Worm (Caenorhabditis elegans): Measurements from ENCODE around the gene snf-9.

DNA sequence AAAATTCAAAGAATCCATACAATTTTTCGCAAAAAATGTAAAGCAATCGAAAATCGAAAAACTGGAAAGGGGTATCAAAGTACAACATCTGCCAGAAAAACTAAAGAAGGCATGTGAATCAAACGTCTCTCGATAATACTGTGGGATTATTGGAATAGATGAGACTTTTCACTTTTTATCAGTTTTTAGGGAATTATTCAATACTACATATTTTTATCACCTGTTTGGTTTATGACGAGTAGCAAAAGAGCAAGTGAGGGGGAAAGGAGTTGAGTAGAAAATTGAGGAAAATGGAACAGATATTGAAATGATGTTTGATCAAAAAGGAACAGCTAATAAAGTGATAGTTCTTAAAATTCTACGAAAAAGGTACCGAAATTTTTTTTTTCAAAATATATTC, 18.9 kb upstream of the snf-9 start:
- TF ChIP-seq lin-15B (tag; optimal IDR thresholded peaks at IDR 0.05) (no peak), elt-1 (tag; optimal IDR thresholded peaks at IDR 0.05) (no peak), elt-3 (tag; optimal IDR thresholded peaks at IDR 0.05) (no peak), fkh-10 (GFP tag; optimal IDR thresholded peaks at IDR 0.05) (no peak), unc-62 (GFP tag; optimal IDR thresholded peaks at IDR 0.05) (no peak)

Measured in whole organism, L3 larva.